Fruit fly (Drosophila melanogaster): ENCODE results near the gene CG31688.
A peak's percentile ranks its signal among the peaks of the same experiment; 100 is the strongest.

CG31688 gene

DNA sequence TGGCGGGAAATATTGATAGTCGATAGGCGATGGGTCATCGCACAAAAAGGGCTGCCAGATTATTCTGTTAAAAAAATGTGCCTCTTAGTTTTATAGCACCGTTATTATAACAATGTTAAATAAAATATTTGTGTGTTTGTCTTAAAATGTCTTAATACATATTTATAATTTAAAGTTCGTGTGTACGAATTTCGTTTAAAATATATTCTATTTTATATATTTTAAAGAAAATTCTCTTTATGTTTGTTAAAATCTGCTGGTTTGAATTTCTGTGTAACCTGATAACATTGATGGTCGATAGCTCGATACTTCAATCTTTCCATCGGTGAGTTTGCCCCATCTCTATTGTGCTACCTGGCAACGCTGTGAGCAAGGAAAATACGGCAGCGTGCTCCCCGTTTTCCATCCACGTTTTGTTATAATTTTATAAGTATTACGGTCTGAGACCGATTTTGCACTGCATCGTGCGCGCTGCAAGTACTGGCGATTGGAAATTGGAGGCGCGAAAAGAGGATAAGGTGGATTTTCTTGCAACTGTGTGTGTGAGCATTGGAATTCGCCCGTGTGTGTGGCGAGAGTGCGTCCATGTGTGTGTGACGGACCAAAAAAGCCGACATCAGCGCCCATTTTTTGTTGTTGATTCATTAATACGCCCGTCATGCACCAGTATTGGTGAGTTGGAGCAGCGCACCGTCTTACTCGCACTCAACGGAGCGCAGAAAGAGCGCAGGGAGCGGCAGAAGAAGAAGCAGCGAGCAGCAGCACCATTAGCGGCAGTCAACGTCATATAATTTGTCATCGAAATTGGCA is 9.0 kb upstream of the CG31688 start, which contains the start of the genes CG10949 and Arpc2:
Gene CG10949, minus strand, starts transcription at position 165 of the 810 bp plus-strand sequence.
Gene Arpc2, plus strand, starts transcription at position 304 of the 810 bp plus-strand sequence.
- peak; percentile 13 for TF ChIP-seq h (GFP tag; optimal IDR thresholded peaks at IDR 0.05)
- no peak for TF ChIP-seq tai (GFP tag; optimal IDR thresholded peaks at IDR 0.05)
- peak; percentile 12 for TF ChIP-seq fru (GFP tag; optimal IDR thresholded peaks at IDR 0.05)
- TF ChIP-seq dl (GFP tag; optimal IDR thresholded peaks at IDR 0.05; ENCODE audit: insufficient read depth in 1 of 2, partially characterized antibody in 2 of 2), result peak; percentile 40 to 73
- TF ChIP-seq brk (GFP tag; optimal IDR thresholded peaks at IDR 0.05), result no peak
- TF ChIP-seq Rel (GFP tag; optimal IDR thresholded peaks at IDR 0.05), result no peak
- peak; percentile 7 for TF ChIP-seq Rel (tag; optimal IDR thresholded peaks at IDR 0.05)
- peak; percentile 78 for TF ChIP-seq HLH106 (tag; optimal IDR thresholded peaks at IDR 0.05)
- TF ChIP-seq Mio (GFP tag; optimal IDR thresholded peaks at IDR 0.05), result no peak
- TF ChIP-seq CG9705 (GFP tag; optimal IDR thresholded peaks at IDR 0.05), result peak; percentile 27
- TF ChIP-seq Sp1 (GFP tag; optimal IDR thresholded peaks at IDR 0.05), result peak; percentile 14
- TF ChIP-seq foxo (GFP tag; optimal IDR thresholded peaks at IDR 0.05), result peak in 1 of 2 experiments; percentile 55
- TF ChIP-seq Abd-B (GFP tag; optimal IDR thresholded peaks at IDR 0.05), result no peak
- TF ChIP-seq Dif (GFP tag; optimal IDR thresholded peaks at IDR 0.05; ENCODE audit: partially characterized antibody), result peak; percentile 80
- no peak for TF ChIP-seq Dfd (GFP tag; optimal IDR thresholded peaks at IDR 0.05)
- TF ChIP-seq Hnf4 (GFP tag; optimal IDR thresholded peaks at IDR 0.05), result peak; percentile 34
- peak; percentile 71 for TF ChIP-seq Hr83 (GFP tag; optimal IDR thresholded peaks at IDR 0.05; ENCODE audit: poor library complexity, severe bottlenecking)
- TF ChIP-seq psq (GFP tag; optimal IDR thresholded peaks at IDR 0.05), result peak; percentile 2
- peak; percentile 62 for TF ChIP-seq N (GFP tag; optimal IDR thresholded peaks at IDR 0.05)
- TF ChIP-seq br (GFP tag; optimal IDR thresholded peaks at IDR 0.05), result peak; percentile 11
- TF ChIP-seq OdsH (GFP tag; optimal IDR thresholded peaks at IDR 0.05), result peak; percentile 4
- peak; percentile 46 for TF ChIP-seq dmrt93B (GFP tag; optimal IDR thresholded peaks at IDR 0.05)
- peak; percentile 38 for TF ChIP-seq dsf (GFP tag; optimal IDR thresholded peaks at IDR 0.05; ENCODE audit: borderline replicate concordance)
- TF ChIP-seq sv (GFP tag; optimal IDR thresholded peaks at IDR 0.05), result no peak

DNA sequence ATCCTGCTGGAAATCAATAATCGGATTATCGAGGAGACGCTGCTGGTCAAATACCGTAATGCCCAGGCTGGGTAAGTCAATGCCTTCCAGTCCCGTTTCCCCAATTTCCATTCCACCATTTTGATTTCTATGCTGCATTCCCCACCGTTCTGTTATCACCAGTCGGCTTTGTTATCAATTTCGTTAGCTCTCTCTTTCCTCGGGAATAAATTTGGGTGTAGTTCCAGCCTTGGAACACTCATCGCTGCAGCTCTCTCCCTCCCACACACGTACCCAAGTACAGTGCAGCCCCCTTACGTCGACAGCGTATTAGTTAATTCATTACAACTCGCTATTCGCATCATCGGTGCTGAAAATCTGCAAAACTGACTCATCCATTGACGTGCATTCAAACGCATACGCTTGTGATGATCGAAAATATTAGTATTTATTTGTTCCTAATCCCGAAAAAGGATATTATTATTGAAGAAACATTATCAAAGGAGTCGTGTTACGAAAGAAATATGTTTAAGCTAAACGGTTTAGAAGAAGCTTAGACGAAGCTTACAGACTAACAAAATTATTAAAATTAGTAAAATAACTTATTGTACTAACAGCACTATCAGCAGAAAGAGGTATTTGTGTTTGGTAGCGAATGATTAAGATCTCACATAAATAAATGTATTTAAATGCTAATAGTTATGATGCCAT is 8.3 kb upstream of the CG31688 start:
- TF ChIP-seq fru (GFP tag; optimal IDR thresholded peaks at IDR 0.05) (peak; percentile 46), foxo (GFP tag; optimal IDR thresholded peaks at IDR 0.05) (peak in 1 of 2 experiments; percentile 38), psq (GFP tag; optimal IDR thresholded peaks at IDR 0.05) (peak; percentile 65), HLH106 (tag; optimal IDR thresholded peaks at IDR 0.05) (peak; percentile 33), sv (GFP tag; optimal IDR thresholded peaks at IDR 0.05) (no peak), GATAd (GFP tag; optimal IDR thresholded peaks at IDR 0.05) (peak; percentile 86), h (GFP tag; optimal IDR thresholded peaks at IDR 0.05) (peak; percentile 12), ey (GFP tag; optimal IDR thresholded peaks at IDR 0.05) (peak; percentile 23), Hnf4 (GFP tag; optimal IDR thresholded peaks at IDR 0.05) (peak; percentile 18), Hr83 (GFP tag; optimal IDR thresholded peaks at IDR 0.05; ENCODE audit: poor library complexity, severe bottlenecking) (no peak), woc (GFP tag; optimal IDR thresholded peaks at IDR 0.05) (peak; percentile 7), CG32264 (GFP tag; optimal IDR thresholded peaks at IDR 0.05) (no peak), brk (GFP tag; optimal IDR thresholded peaks at IDR 0.05) (peak; percentile 16), sage (GFP tag; optimal IDR thresholded peaks at IDR 0.05) (peak; percentile 18)

DNA sequence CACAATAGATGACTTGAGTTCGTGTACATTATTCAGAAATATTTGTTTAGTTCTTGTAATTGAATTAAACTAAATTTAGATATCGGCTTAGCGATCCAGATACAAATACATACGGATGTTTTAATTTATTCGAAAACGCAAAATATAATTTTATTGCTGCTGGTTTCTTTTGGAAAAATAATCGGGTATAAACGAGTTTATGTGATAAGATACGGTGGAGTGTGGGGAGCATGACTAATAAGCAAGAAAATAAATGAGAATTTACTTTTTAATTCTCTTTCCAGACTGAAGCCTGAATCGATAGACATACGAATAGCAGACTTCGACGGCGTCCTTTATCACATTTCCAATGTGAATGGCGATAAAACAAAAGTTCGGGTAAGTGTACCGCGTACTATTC is 6.0 kb upstream of the CG31688 start:
- no peak for TF ChIP-seq Hnf4 (GFP tag; optimal IDR thresholded peaks at IDR 0.05)
- no peak for TF ChIP-seq Hr78 (GFP tag; optimal IDR thresholded peaks at IDR 0.05)
- no peak for TF ChIP-seq h (GFP tag; optimal IDR thresholded peaks at IDR 0.05)
- TF ChIP-seq GATAd (GFP tag; optimal IDR thresholded peaks at IDR 0.05), result no peak
- no peak for TF ChIP-seq CG32264 (GFP tag; optimal IDR thresholded peaks at IDR 0.05)
- TF ChIP-seq brk (GFP tag; optimal IDR thresholded peaks at IDR 0.05), result no peak
- no peak for TF ChIP-seq dmrt93B (GFP tag; optimal IDR thresholded peaks at IDR 0.05)
- no peak for TF ChIP-seq Mio (GFP tag; optimal IDR thresholded peaks at IDR 0.05)
- no peak for TF ChIP-seq lola (GFP tag; optimal IDR thresholded peaks at IDR 0.05)
- TF ChIP-seq N (GFP tag; optimal IDR thresholded peaks at IDR 0.05), result no peak
- TF ChIP-seq usp (GFP tag; optimal IDR thresholded peaks at IDR 0.05), result no peak
- TF ChIP-seq dsf (GFP tag; optimal IDR thresholded peaks at IDR 0.05; ENCODE audit: borderline replicate concordance), result no peak
- TF ChIP-seq ey (GFP tag; optimal IDR thresholded peaks at IDR 0.05), result no peak
- TF ChIP-seq woc (GFP tag; optimal IDR thresholded peaks at IDR 0.05), result no peak

Measured in whole organism, wandering third instar larva.